Fruit fly (Drosophila melanogaster) whole organism, embryonic: ENCODE results near the gene Rtc1.

Source experiments
- Asciz ChIP-seq: fragments of 200-800 bp; sonication (Bioruptor generic); optimal IDR thresholded peaks from 2 replicates; lab custom pipeline; 2017; ENCODE audit warnings: missing biosample characterization, mild to moderate bottlenecking, missing genetic modification characterization, missing genetic modification reagents
- Atf-2 ChIP-seq: fragments of 200-800 bp; sonication (Bioruptor generic); optimal IDR thresholded peaks from 2 replicates; lab custom pipeline; 2016; ENCODE audit warnings: missing biosample characterization, missing genetic modification characterization
- Awh ChIP-seq: fragments of 200-800 bp; sonication (Bioruptor generic); IDR thresholded peaks from 2 replicates; pipeline ENCODE4, ENCODE4 v1.3.6; 2022; ENCODE audit warnings: missing biosample characterization, missing genetic modification characterization
- Bdp1 ChIP-seq: fragments of 200-800 bp; sonication (Bioruptor generic); optimal IDR thresholded peaks from 3 replicates; lab custom pipeline; 2016; ENCODE audit warnings: missing biosample characterization, missing genetic modification characterization
- CG11504 ChIP-seq: fragments of 200-800 bp; sonication (Bioruptor generic); optimal IDR thresholded peaks from 3 replicates; lab custom pipeline; 2019; ENCODE audit warnings: missing biosample characterization, mild to moderate bottlenecking, missing genetic modification characterization, moderate library complexity
- CG12391 ChIP-seq: fragments of 200-800 bp; sonication (Bioruptor generic); optimal IDR thresholded peaks from 3 replicates; lab custom pipeline; 2018; ENCODE audit warnings: missing biosample characterization, mild to moderate bottlenecking, missing genetic modification characterization, moderate library complexity
- CG12744 ChIP-seq: fragments of 200-800 bp; sonication (Bioruptor generic); optimal IDR thresholded peaks from 2 replicates; lab custom pipeline; 2016; ENCODE audit warnings: missing biosample characterization, missing genetic modification characterization
- CG12769 ChIP-seq: fragments of 200-800 bp; sonication (Bioruptor generic); optimal IDR thresholded peaks from 2 replicates; lab custom pipeline; 2019; ENCODE audit warnings: missing biosample characterization, mild to moderate bottlenecking, missing genetic modification characterization, moderate library complexity
- CG14667 ChIP-seq: fragments of 200-800 bp; sonication (Bioruptor generic); IDR thresholded peaks from 2 replicates; pipeline ENCODE4 v1.3.6; 2022; ENCODE audit warnings: missing biosample characterization, missing genetic modification characterization
- CG2120 ChIP-seq: fragments of 200-800 bp; sonication (Bioruptor generic); optimal IDR thresholded peaks from 3 replicates; lab custom pipeline; 2016; ENCODE audit warnings: missing biosample characterization, missing genetic modification characterization
- CG3065 ChIP-seq: fragments of 200-800 bp; sonication (Bioruptor generic); optimal IDR thresholded peaks from 2 replicates; lab custom pipeline; 2016; ENCODE audit warnings: missing biosample characterization, missing genetic modification characterization
- CG5245 ChIP-seq: fragments of 200-800 bp; sonication (Bioruptor generic); optimal IDR thresholded peaks from 3 replicates; lab custom pipeline; 2016; ENCODE audit warnings: missing biosample characterization, missing genetic modification characterization
- CG6272 ChIP-seq: fragments of 200-800 bp; sonication (Bioruptor generic); IDR thresholded peaks from 2 replicates; pipeline ENCODE4 v1.3.6; 2022; ENCODE audit warnings: missing biosample characterization, missing genetic modification characterization
- CG6683 ChIP-seq: fragments of 200-800 bp; sonication (Bioruptor generic); optimal IDR thresholded peaks from 2 replicates; lab custom pipeline; 2017; ENCODE audit warnings: missing biosample characterization, mild to moderate bottlenecking, missing genetic modification characterization, missing genetic modification reagents
- CG7987 ChIP-seq: fragments of 200-800 bp; sonication (Bioruptor generic); optimal IDR thresholded peaks from 2 replicates; lab custom pipeline; 2018; ENCODE audit warnings: missing biosample characterization, mild to moderate bottlenecking, missing genetic modification characterization, moderate library complexity
- CG8281 ChIP-seq: fragments of 200-800 bp; sonication (Bioruptor generic); optimal IDR thresholded peaks from 2 replicates; lab custom pipeline; 2018; ENCODE audit warnings: missing biosample characterization, mild to moderate bottlenecking, missing genetic modification characterization, moderate library complexity
- CG8359 ChIP-seq: fragments of 200-800 bp; sonication (Bioruptor generic); optimal IDR thresholded peaks from 2 replicates; lab custom pipeline; 2017; ENCODE audit warnings: missing biosample characterization, mild to moderate bottlenecking, missing genetic modification characterization, borderline replicate concordance
- CG8765 ChIP-seq: fragments of 200-800 bp; sonication (Bioruptor generic); IDR thresholded peaks from 2 replicates; pipeline ENCODE4 v1.3.6; 2022; ENCODE audit warnings: missing biosample characterization, missing genetic modification characterization
- CG9817 ChIP-seq: fragments of 200-800 bp; sonication (Bioruptor generic); optimal IDR thresholded peaks from 2 replicates; lab custom pipeline; 2018; ENCODE audit warnings: missing biosample characterization, mild to moderate bottlenecking, missing genetic modification characterization, moderate library complexity
- Deaf1 ChIP-seq: fragments of 200-800 bp; optimal IDR thresholded peaks from 3 replicates; lab custom pipeline; 2019; ENCODE audit warnings: missing biosample characterization, mild to moderate bottlenecking, missing genetic modification characterization, moderate library complexity
- E2f2 ChIP-seq: fragments of 200-800 bp; sonication (Bioruptor generic); IDR thresholded peaks from 2 replicates; pipeline ENCODE4 v1.3.6; 2022; ENCODE audit warnings: missing biosample characterization, missing genetic modification characterization
- Eip74EF ChIP-seq, 2 experiments: fragments of 200-800 bp in 1 of 2; fragments of >200 bp in 1 of 2; sonication (Bioruptor generic) in 1 of 2; optimal IDR thresholded peaks; 2 replicates each; lab custom pipeline; 2017 to 2019; ENCODE audit warnings: missing biosample characterization in 2 of 2, missing genetic modification characterization in 2 of 2, mild to moderate bottlenecking in 1 of 2, moderate library complexity in 1 of 2
- Ets65A ChIP-seq: fragments of 200-800 bp; sonication (Bioruptor generic); peaks from one replicate; lab custom pipeline; 2016; ENCODE audit warnings: missing biosample characterization, missing genetic modification characterization
- Gug ChIP-seq: fragments of 200-800 bp; sonication (Bioruptor generic); IDR thresholded peaks from 4 replicates; pipeline ENCODE4 v1.3.6; 2022; ENCODE audit warnings: missing biosample characterization, missing genetic modification characterization
- HHEX ChIP-seq: fragments of 200-800 bp; sonication (Bioruptor generic); optimal IDR thresholded peaks from 3 replicates; lab custom pipeline; 2017; ENCODE audit warnings: missing biosample characterization, mild to moderate bottlenecking, missing genetic modification characterization, missing genetic modification reagents
- HmgZ ChIP-seq: fragments of 200-800 bp; sonication (Bioruptor generic); optimal IDR thresholded peaks from 2 replicates; lab custom pipeline; 2018; ENCODE audit warnings: missing biosample characterization, mild to moderate bottlenecking, missing genetic modification characterization
- ato ChIP-seq: fragments of 200-800 bp; sonication (Bioruptor generic); IDR thresholded peaks from 2 replicates; pipeline ENCODE4 v1.3.6; 2022; ENCODE audit warnings: missing biosample characterization, missing genetic modification characterization; ENCODE audit not compliant: partially characterized antibody
- dati ChIP-seq: fragments of 200-800 bp; sonication (Bioruptor generic); IDR thresholded peaks from 2 replicates; pipeline ENCODE4 v1.3.6; 2022; ENCODE audit warnings: missing biosample characterization, missing genetic modification characterization
- dmrt11E ChIP-seq: fragments of 200-800 bp; sonication (Bioruptor generic); optimal IDR thresholded peaks from 3 replicates; lab custom pipeline; 2018; ENCODE audit warnings: missing biosample characterization, mild to moderate bottlenecking, missing genetic modification characterization, moderate library complexity
- dpn ChIP-seq, 2 experiments: fragments of 200-800 bp; sonication (Bioruptor generic); optimal IDR thresholded peaks; 3 replicates each; lab custom pipeline; 2016; ENCODE audit warnings: missing biosample characterization in 2 of 2, missing genetic modification characterization in 2 of 2
- fd3F ChIP-seq: fragments of 200-800 bp; sonication (Bioruptor generic); optimal IDR thresholded peaks from 2 replicates; lab custom pipeline; 2018; ENCODE audit warnings: missing biosample characterization, mild to moderate bottlenecking, missing genetic modification characterization, moderate library complexity
- fd96Cb ChIP-seq: fragments of 200-800 bp; sonication (Bioruptor generic); optimal IDR thresholded peaks from 2 replicates; lab custom pipeline; 2018; ENCODE audit warnings: missing biosample characterization, mild to moderate bottlenecking, missing genetic modification characterization, moderate library complexity
- hb ChIP-seq: fragments of 200-800 bp; sonication (Bioruptor generic); IDR thresholded peaks from 3 replicates; pipeline ENCODE4 v1.3.6; 2022; ENCODE audit warnings: missing biosample characterization, missing genetic modification characterization; ENCODE audit not compliant: partially characterized antibody
- hbn ChIP-seq: fragments of 200-800 bp; sonication (Bioruptor generic); IDR thresholded peaks from 2 replicates; pipeline ENCODE4 v1.3.6; 2022; ENCODE audit warnings: missing biosample characterization, missing genetic modification characterization; ENCODE audit not compliant: partially characterized antibody
- insv ChIP-seq, 2 experiments: fragments of 200-800 bp; sonication (Bioruptor generic); optimal IDR thresholded peaks; 3 replicates each; lab custom pipeline; 2016 to 2018; ENCODE audit warnings: missing biosample characterization in 2 of 2, missing genetic modification characterization in 2 of 2
- lov ChIP-seq, 2 experiments: fragments of 200-800 bp in 1 of 2; fragments of >200 bp in 1 of 2; sonication (Bioruptor generic) in 1 of 2; IDR thresholded peaks in 1 of 2; optimal IDR thresholded peaks in 1 of 2; 2 replicates in 1 of 2; 3 replicates in 1 of 2; pipeline versions ENCODE4 v1.3.6 to Lab custom; 2017 to 2022; ENCODE audit warnings: missing biosample characterization in 1 of 2, missing genetic modification characterization in 1 of 2
- nau ChIP-seq: fragments of 200-800 bp; sonication (Bioruptor generic); optimal IDR thresholded peaks from 3 replicates; lab custom pipeline; 2017; ENCODE audit warnings: missing biosample characterization, mild to moderate bottlenecking, missing genetic modification characterization, missing genetic modification reagents
- oc ChIP-seq: fragments of 200-800 bp; sonication (Bioruptor generic); optimal IDR thresholded peaks from 2 replicates; lab custom pipeline; 2018; ENCODE audit warnings: missing biosample characterization, mild to moderate bottlenecking, missing genetic modification characterization, moderate library complexity
- odd ChIP-seq: fragments of 200-800 bp; sonication (Bioruptor generic); optimal IDR thresholded peaks from 2 replicates; lab custom pipeline; 2017; ENCODE audit warnings: missing biosample characterization, mild to moderate bottlenecking, missing genetic modification characterization
- org-1 ChIP-seq: fragments of 200-800 bp; sonication (Bioruptor generic); optimal IDR thresholded peaks from 2 replicates; lab custom pipeline; 2017; ENCODE audit warnings: missing biosample characterization, missing genetic modification characterization
- p53 ChIP-seq: fragments of 200-800 bp; sonication (Bioruptor generic); optimal IDR thresholded peaks from 2 replicates; lab custom pipeline; 2016; ENCODE audit warnings: missing biosample characterization, missing genetic modification characterization
- pita ChIP-seq: fragments of 200-800 bp; sonication (Bioruptor generic); optimal IDR thresholded peaks from 2 replicates; lab custom pipeline; 2017; ENCODE audit warnings: missing biosample characterization, mild to moderate bottlenecking, missing genetic modification characterization
- run ChIP-seq: fragments of 200-800 bp; sonication (Bioruptor generic); optimal IDR thresholded peaks from 3 replicates; lab custom pipeline; 2018; ENCODE audit warnings: missing biosample characterization, mild to moderate bottlenecking, missing genetic modification characterization
- salm ChIP-seq: fragments of 200-800 bp; sonication (Bioruptor generic); optimal IDR thresholded peaks from 2 replicates; lab custom pipeline; 2018; ENCODE audit warnings: missing biosample characterization, mild to moderate bottlenecking, missing genetic modification characterization
- sc ChIP-seq, 3 experiments: fragments of >200 bp in 2 of 3; fragments of 200-800 bp in 1 of 3; sonication (Bioruptor generic) in 1 of 3; optimal IDR thresholded peaks; 2 replicates in 2 of 3; 3 replicates in 1 of 3; lab custom pipeline; 2017; ENCODE audit warnings: mild to moderate bottlenecking in 1 of 3, missing biosample characterization in 1 of 3, missing genetic modification characterization in 1 of 3, missing genetic modification reagents in 1 of 3
- sqz ChIP-seq: fragments of 200-800 bp; sonication (Bioruptor generic); optimal IDR thresholded peaks from 3 replicates; lab custom pipeline; 2018; ENCODE audit warnings: missing biosample characterization, mild to moderate bottlenecking, missing genetic modification characterization
- tap ChIP-seq: fragments of 200-800 bp; optimal IDR thresholded peaks from 3 replicates; lab custom pipeline; 2019; ENCODE audit warnings: missing biosample characterization, mild to moderate bottlenecking, missing genetic modification characterization, moderate library complexity
- trh ChIP-seq: fragments of 200-800 bp; sonication (Bioruptor generic); optimal IDR thresholded peaks from 2 replicates; lab custom pipeline; 2016; ENCODE audit warnings: missing biosample characterization, missing genetic modification characterization
- tx ChIP-seq: fragments of 200-800 bp; sonication (Bioruptor generic); optimal IDR thresholded peaks from 2 replicates; lab custom pipeline; 2016; ENCODE audit warnings: missing biosample characterization, missing genetic modification characterization
- zf30C ChIP-seq: fragments of 200-800 bp; sonication (Bioruptor generic); optimal IDR thresholded peaks from 3 replicates; lab custom pipeline; 2018; ENCODE audit warnings: missing biosample characterization, mild to moderate bottlenecking, missing genetic modification characterization

The Rtc1 gene

dm6 chrX:13736174-13736482, 20.9 kb upstream of the Rtc1 start, which contains the start of gene g (continued):
- TF ChIP-seq fd3F (GFP tag; lab: Kevin White, UChicago): no peak
- no peak for TF ChIP-seq nau (GFP tag; lab: Kevin White, UChicago)
- peak; percentile 87 for TF ChIP-seq hb (GFP tag; lab: Robert Waterston, UW)
- no peak for TF ChIP-seq Awh (GFP tag; lab: Robert Waterston, UW)
- peak in 1 of 2 experiments; percentile 28 for TF ChIP-seq dpn (GFP tag; optimal IDR thresholded peaks at IDR 0.05; lab: Kevin White, UChicago)
- TF ChIP-seq p53 (GFP tag; lab: Kevin White, UChicago): no peak
- TF ChIP-seq CG14667 (GFP tag; lab: Robert Waterston, UW): no peak
- TF ChIP-seq HmgZ (tag; lab: Kevin White, UChicago): peak; percentile 53
- peak; percentile 43 for TF ChIP-seq Ets65A (GFP tag; lab: Kevin White, UChicago)
- TF ChIP-seq CG11504 (tag; lab: Kevin White, UChicago): no peak
- no peak for TF ChIP-seq lov (optimal IDR thresholded peaks at IDR 0.05; lab: Kevin White, UChicago)
- no peak for TF ChIP-seq lov (GFP tag; IDR thresholded peaks at IDR 0.05; lab: Robert Waterston, UW)
- no peak for TF ChIP-seq Bdp1 (GFP tag; lab: Kevin White, UChicago)
- TF ChIP-seq Deaf1 (tag; lab: Kevin White, UChicago): no peak
- TF ChIP-seq oc: no peak
- no peak for TF ChIP-seq Atf-2 (GFP tag; lab: Kevin White, UChicago)
- no peak for TF ChIP-seq run (tag; lab: Kevin White, UChicago)
- no peak for TF ChIP-seq dmrt11E
- TF ChIP-seq odd: no peak
- no peak for TF ChIP-seq CG9817 (tag; lab: Kevin White, UChicago)
- no peak for TF ChIP-seq HHEX (GFP tag; lab: Kevin White, UChicago)
- TF ChIP-seq zf30C (GFP tag; lab: Kevin White, UChicago): peak; percentile 28
- no peak for TF ChIP-seq CG5245
- no peak for TF ChIP-seq fd96Cb (tag; lab: Kevin White, UChicago)
- TF ChIP-seq sc (optimal IDR thresholded peaks at IDR 0.05; lab: Kevin White, UChicago): no peak
- no peak for TF ChIP-seq sc (GFP tag; optimal IDR thresholded peaks at IDR 0.05; lab: Kevin White, UChicago)
- no peak for TF ChIP-seq CG12391 (tag; lab: Kevin White, UChicago)
- peak; percentile 81 for TF ChIP-seq hbn
- no peak for TF ChIP-seq Gug
- TF ChIP-seq CG8359 (GFP tag; lab: Kevin White, UChicago): no peak
- peak; percentile 86 for TF ChIP-seq ato (GFP tag; lab: Robert Waterston, UW)
- no peak for TF ChIP-seq dati (GFP tag; lab: Robert Waterston, UW)
- TF ChIP-seq CG3065 (GFP tag; lab: Kevin White, UChicago): no peak
- no peak for TF ChIP-seq tap (tag; lab: Kevin White, UChicago)
- TF ChIP-seq CG8281 (tag; lab: Kevin White, UChicago): no peak
- peak; percentile 51 for TF ChIP-seq CG2120 (GFP tag; lab: Kevin White, UChicago)
- no peak for TF ChIP-seq org-1 (GFP tag; lab: Kevin White, UChicago)
- no peak for TF ChIP-seq CG6272
- TF ChIP-seq CG8765 (GFP tag; lab: Robert Waterston, UW): no peak
- no peak for TF ChIP-seq Eip74EF (GFP tag; optimal IDR thresholded peaks at IDR 0.05; lab: Kevin White, UChicago)
- no peak for TF ChIP-seq CG12769
- TF ChIP-seq trh: no peak
- peak; percentile 70 for TF ChIP-seq E2f2 (GFP tag; lab: Robert Waterston, UW)
- TF ChIP-seq insv (GFP tag; optimal IDR thresholded peaks at IDR 0.05; lab: Kevin White, UChicago): no peak
- no peak for TF ChIP-seq CG12744 (GFP tag; lab: Kevin White, UChicago)
- peak; percentile 74 for TF ChIP-seq pita
- TF ChIP-seq sqz (GFP tag; lab: Kevin White, UChicago): peak; percentile 74
- TF ChIP-seq CG7987 (GFP tag; lab: Kevin White, UChicago): no peak
- TF ChIP-seq Asciz (GFP tag; lab: Kevin White, UChicago): no peak
- TF ChIP-seq CG6683: no peak
- no peak for TF ChIP-seq tx (GFP tag; lab: Kevin White, UChicago)
- no peak for TF ChIP-seq salm
